Worm (Caenorhabditis elegans) whole organism, late embryonic: ENCODE measurements around the gene ebax-1.

Experiments
- Y22D7AL.16 ChIP-seq: sonication (generic microtip); optimal IDR thresholded peaks from 2 replicates; lab custom pipeline; 2016; ENCODE audit warnings: missing genetic modification characterization, missing compliant biosample characterization
- che-1 ChIP-seq: sonication (generic microtip); optimal IDR thresholded peaks from 2 replicates; lab custom pipeline; 2016; ENCODE audit warnings: mild to moderate bottlenecking, missing genetic modification characterization, missing compliant biosample characterization
- dmd-4 ChIP-seq: sonication (generic microtip); optimal IDR thresholded peaks from 2 replicates; lab custom pipeline; 2016; ENCODE audit warnings: borderline replicate concordance, missing genetic modification characterization, missing compliant biosample characterization
- gmeb-2 ChIP-seq: sonication (generic microtip); optimal IDR thresholded peaks from 2 replicates; lab custom pipeline; 2016; ENCODE audit warnings: missing genetic modification characterization, inconsistent platforms, missing compliant biosample characterization
- madf-2 ChIP-seq: sonication (generic microtip); optimal IDR thresholded peaks from 2 replicates; lab custom pipeline; 2017; ENCODE audit warnings: missing genetic modification characterization, missing compliant biosample characterization
- nfya-1 ChIP-seq: sonication (generic microtip); optimal IDR thresholded peaks from 2 replicates; lab custom pipeline; 2017; ENCODE audit warnings: missing genetic modification characterization, mild to moderate bottlenecking, missing compliant biosample characterization, antibody characterized with exemption, moderate library complexity
- pax-1 ChIP-seq: fragments of 150-350 bp; optimal IDR thresholded peaks from 2 replicates; lab custom pipeline; 2014; ENCODE audit warnings: missing biosample characterization, missing genetic modification characterization
- pqm-1 ChIP-seq: sonication (generic microtip); optimal IDR thresholded peaks from 2 replicates; lab custom pipeline; 2016; ENCODE audit warnings: missing genetic modification characterization, missing compliant biosample characterization
- ref-2 ChIP-seq: sonication (generic microtip); optimal IDR thresholded peaks from 2 replicates; lab custom pipeline; 2016; ENCODE audit warnings: missing genetic modification characterization, missing compliant biosample characterization
- rnt-1 ChIP-seq: sonication (generic microtip); optimal IDR thresholded peaks from 2 replicates; lab custom pipeline; 2016; ENCODE audit warnings: missing genetic modification characterization, missing compliant biosample characterization

- TF ChIP-seq pqm-1 (tag; lab: Kevin White, UChicago): no peak
- no peak for TF ChIP-seq ref-2
- no peak for TF ChIP-seq madf-2
- no peak for TF ChIP-seq pax-1 (tag; lab: Kevin White, UChicago)
- no peak for TF ChIP-seq dmd-4 (tag; lab: Kevin White, UChicago)
- TF ChIP-seq rnt-1 (tag; lab: Kevin White, UChicago): no peak
- TF ChIP-seq nfya-1: no peak
- no peak for TF ChIP-seq Y22D7AL.16 (tag; lab: Kevin White, UChicago)
- no peak for TF ChIP-seq che-1
- no peak for TF ChIP-seq gmeb-2
These were observed 15.4 kb downstream of the ebax-1 start, which contains the start of gene R09E10.5 for ce11 chrIV:10302203-10302602.
